Fruit fly (Drosophila melanogaster) whole organism, embryonic: ENCODE data around the gene JMJD5.

Source experiments
- Ada2b ChIP-seq: fragments of 200-800 bp; sonication (Bioruptor generic); IDR thresholded peaks from 2 replicates; pipeline ENCODE4 v1.3.6; 2022; ENCODE audit warnings: missing biosample characterization, missing genetic modification characterization
- Bteb2 ChIP-seq: fragments of 200-800 bp; sonication (Bioruptor generic); optimal IDR thresholded peaks from 2 replicates; lab custom pipeline; 2016; ENCODE audit warnings: missing biosample characterization, missing genetic modification characterization
- CG10209 ChIP-seq: fragments of 200-800 bp; sonication (Bioruptor generic); optimal IDR thresholded peaks from 3 replicates; lab custom pipeline; 2017; ENCODE audit warnings: missing biosample characterization, mild to moderate bottlenecking, missing genetic modification characterization, missing genetic modification reagents
- CG11504 ChIP-seq: fragments of 200-800 bp; sonication (Bioruptor generic); optimal IDR thresholded peaks from 3 replicates; lab custom pipeline; 2019; ENCODE audit warnings: missing biosample characterization, mild to moderate bottlenecking, missing genetic modification characterization, moderate library complexity
- CG13287 ChIP-seq: fragments of 200-800 bp; sonication (Bioruptor generic); IDR thresholded peaks from 2 replicates; pipeline ENCODE4 v1.3.6; 2022; ENCODE audit warnings: missing biosample characterization, missing genetic modification characterization; ENCODE audit not compliant: partially characterized antibody
- CG14050 ChIP-seq: fragments of 200-800 bp; sonication (Bioruptor generic); IDR thresholded peaks from 3 replicates; pipeline ENCODE4 v1.3.6; 2022; ENCODE audit warnings: missing biosample characterization, missing genetic modification characterization
- CG17359 ChIP-seq: fragments of 200-800 bp; sonication (Bioruptor generic); optimal IDR thresholded peaks from 3 replicates; lab custom pipeline; 2018; ENCODE audit warnings: missing biosample characterization, mild to moderate bottlenecking, missing genetic modification characterization, moderate library complexity
- CG18764 ChIP-seq: fragments of 200-800 bp; sonication (Bioruptor generic); optimal IDR thresholded peaks from 3 replicates; lab custom pipeline; 2016; ENCODE audit warnings: missing biosample characterization, missing genetic modification characterization
- CG2712 ChIP-seq: fragments of 200-800 bp; optimal IDR thresholded peaks from 3 replicates; lab custom pipeline; 2019; ENCODE audit warnings: missing biosample characterization, mild to moderate bottlenecking, missing genetic modification characterization, moderate library complexity
- CG3847 ChIP-seq: fragments of 200-800 bp; sonication (Bioruptor generic); IDR thresholded peaks from 2 replicates; pipeline ENCODE4 v1.3.6; 2022; ENCODE audit warnings: missing biosample characterization, missing genetic modification characterization
- CG4328 ChIP-seq: fragments of 200-800 bp; sonication (Bioruptor generic); optimal IDR thresholded peaks from 3 replicates; lab custom pipeline; 2017; ENCODE audit warnings: missing biosample characterization, missing genetic modification reagents, missing genetic modification characterization
- CG4820 ChIP-seq: fragments of 200-800 bp; sonication (Bioruptor generic); optimal IDR thresholded peaks from 3 replicates; lab custom pipeline; 2016; ENCODE audit warnings: missing biosample characterization, missing genetic modification characterization
- CG4854 ChIP-seq: fragments of 200-800 bp; sonication (Bioruptor generic); optimal IDR thresholded peaks from 2 replicates; lab custom pipeline; 2016; ENCODE audit warnings: missing biosample characterization, missing genetic modification characterization, inconsistent platforms
- CG6683 ChIP-seq: fragments of 200-800 bp; sonication (Bioruptor generic); optimal IDR thresholded peaks from 2 replicates; lab custom pipeline; 2017; ENCODE audit warnings: missing biosample characterization, mild to moderate bottlenecking, missing genetic modification characterization, missing genetic modification reagents
- CG7372 ChIP-seq: fragments of 200-800 bp; sonication (Bioruptor generic); IDR thresholded peaks from 2 replicates; pipeline ENCODE4 v1.3.6; 2022; ENCODE audit warnings: missing biosample characterization, missing genetic modification characterization
- CG8478 ChIP-seq: fragments of >200 bp; optimal IDR thresholded peaks from 2 replicates; lab custom pipeline; 2018
- CoRest ChIP-seq: fragments of 200-800 bp; sonication (Bioruptor generic); optimal IDR thresholded peaks from 3 replicates; lab custom pipeline; 2018; ENCODE audit warnings: missing biosample characterization, mild to moderate bottlenecking, missing genetic modification characterization, moderate library complexity
- Deaf1 ChIP-seq: fragments of 200-800 bp; optimal IDR thresholded peaks from 3 replicates; lab custom pipeline; 2019; ENCODE audit warnings: missing biosample characterization, mild to moderate bottlenecking, missing genetic modification characterization, moderate library complexity
- Fer1 ChIP-seq: fragments of 200-800 bp; sonication (Bioruptor generic); optimal IDR thresholded peaks from 2 replicates; lab custom pipeline; 2017; ENCODE audit warnings: missing biosample characterization, mild to moderate bottlenecking, missing genetic modification characterization
- HLH3B ChIP-seq: fragments of 200-800 bp; sonication (Bioruptor generic); IDR thresholded peaks from 2 replicates; pipeline ENCODE4 v1.3.6; 2022; ENCODE audit warnings: missing biosample characterization, missing genetic modification characterization
- Hey ChIP-seq: fragments of 200-800 bp; sonication (Bioruptor generic); optimal IDR thresholded peaks from 3 replicates; lab custom pipeline; 2018; ENCODE audit warnings: missing biosample characterization, mild to moderate bottlenecking, missing genetic modification characterization
- HmgZ ChIP-seq: fragments of 200-800 bp; sonication (Bioruptor generic); optimal IDR thresholded peaks from 2 replicates; lab custom pipeline; 2018; ENCODE audit warnings: missing biosample characterization, mild to moderate bottlenecking, missing genetic modification characterization
- Max ChIP-seq: fragments of 200-800 bp; sonication (Bioruptor generic); optimal IDR thresholded peaks from 2 replicates; lab custom pipeline; 2016; ENCODE audit warnings: missing biosample characterization, mild to moderate bottlenecking, missing genetic modification characterization
- Med ChIP-seq: fragments of 200-800 bp; sonication (Bioruptor generic); peaks from one replicate; lab custom pipeline; 2016; ENCODE audit warnings: missing biosample characterization, missing genetic modification characterization, mild to moderate bottlenecking, inconsistent platforms, moderate library complexity
- Ptx1 ChIP-seq: fragments of 200-800 bp; sonication (Bioruptor generic); IDR thresholded peaks from 2 replicates; pipeline ENCODE4 v1.3.6; 2022; ENCODE audit warnings: missing biosample characterization, missing genetic modification characterization
- Side ChIP-seq: fragments of 200-800 bp; sonication (Bioruptor generic); optimal IDR thresholded peaks from 2 replicates; lab custom pipeline; 2016; ENCODE audit warnings: missing biosample characterization, missing genetic modification characterization
- Sox102F ChIP-seq: fragments of 200-800 bp; sonication (Bioruptor generic); optimal IDR thresholded peaks from 2 replicates; lab custom pipeline; 2018; ENCODE audit warnings: missing biosample characterization, mild to moderate bottlenecking, missing genetic modification characterization, moderate library complexity
- bowl ChIP-seq: fragments of 200-800 bp; sonication (Bioruptor generic); IDR thresholded peaks from 2 replicates; pipeline ENCODE4 v1.3.6; 2022; ENCODE audit warnings: missing biosample characterization, missing genetic modification characterization
- chinmo ChIP-seq: fragments of 200-800 bp; sonication (Bioruptor generic); IDR thresholded peaks from 4 replicates; pipeline ENCODE4 v1.3.6; 2022; ENCODE audit warnings: missing biosample characterization, missing genetic modification characterization; ENCODE audit not compliant: partially characterized antibody
- disco-r ChIP-seq: fragments of 200-800 bp; sonication (Bioruptor generic); optimal IDR thresholded peaks from 2 replicates; lab custom pipeline; 2016; ENCODE audit warnings: missing biosample characterization, missing genetic modification characterization
- dmrt99B ChIP-seq: fragments of 200-800 bp; sonication (Bioruptor generic); optimal IDR thresholded peaks from 2 replicates; lab custom pipeline; 2018; ENCODE audit warnings: missing biosample characterization, mild to moderate bottlenecking, missing genetic modification characterization, moderate library complexity
- en ChIP-seq: fragments of 200-800 bp; sonication (Bioruptor generic); optimal IDR thresholded peaks from 2 replicates; lab custom pipeline; 2016; ENCODE audit warnings: missing biosample characterization, missing genetic modification characterization
- fd3F ChIP-seq: fragments of 200-800 bp; sonication (Bioruptor generic); optimal IDR thresholded peaks from 2 replicates; lab custom pipeline; 2018; ENCODE audit warnings: missing biosample characterization, mild to moderate bottlenecking, missing genetic modification characterization, moderate library complexity
- fu2 ChIP-seq: fragments of 200-800 bp; sonication (Bioruptor generic); optimal IDR thresholded peaks from 2 replicates; lab custom pipeline; 2016; ENCODE audit warnings: missing biosample characterization, missing genetic modification characterization
- gce ChIP-seq: fragments of 200-800 bp; sonication (Bioruptor generic); IDR thresholded peaks from 3 replicates; pipeline ENCODE4 v1.3.6; 2022; ENCODE audit warnings: missing biosample characterization, missing genetic modification characterization
- gsb ChIP-seq: fragments of 200-800 bp; sonication (Bioruptor generic); IDR thresholded peaks from 2 replicates; pipeline ENCODE4 v1.3.6; 2022; ENCODE audit warnings: missing biosample characterization, missing genetic modification characterization
- hb ChIP-seq: fragments of 200-800 bp; sonication (Bioruptor generic); IDR thresholded peaks from 3 replicates; pipeline ENCODE4 v1.3.6; 2022; ENCODE audit warnings: missing biosample characterization, missing genetic modification characterization; ENCODE audit not compliant: partially characterized antibody
- klu ChIP-seq: fragments of 200-800 bp; sonication (Bioruptor generic); IDR thresholded peaks from 2 replicates; pipeline ENCODE4 v1.3.6; 2022; ENCODE audit warnings: missing biosample characterization, missing genetic modification characterization
- org-1 ChIP-seq: fragments of 200-800 bp; sonication (Bioruptor generic); optimal IDR thresholded peaks from 2 replicates; lab custom pipeline; 2017; ENCODE audit warnings: missing biosample characterization, missing genetic modification characterization
- prd ChIP-seq, 3 experiments: fragments of >200 bp in 2 of 3; fragments of 200-800 bp in 1 of 3; sonication (Bioruptor generic) in 1 of 3; optimal IDR thresholded peaks in 2 of 3; IDR thresholded peaks in 1 of 3; 2 replicates in 2 of 3; 3 replicates in 1 of 3; pipeline versions ENCODE4 v1.3.6 to Lab custom; 2017 to 2022; ENCODE audit warnings: missing biosample characterization in 1 of 3, missing genetic modification characterization in 1 of 3
- rib ChIP-seq: fragments of 200-800 bp; sonication (Bioruptor generic); IDR thresholded peaks from 2 replicates; pipeline ENCODE4 v1.3.6; 2022; ENCODE audit warnings: missing biosample characterization, missing genetic modification characterization
- sc ChIP-seq, 3 experiments: fragments of >200 bp in 2 of 3; fragments of 200-800 bp in 1 of 3; sonication (Bioruptor generic) in 1 of 3; optimal IDR thresholded peaks; 2 replicates in 2 of 3; 3 replicates in 1 of 3; lab custom pipeline; 2017; ENCODE audit warnings: mild to moderate bottlenecking in 1 of 3, missing biosample characterization in 1 of 3, missing genetic modification characterization in 1 of 3, missing genetic modification reagents in 1 of 3
- scrt ChIP-seq: fragments of 200-800 bp; sonication (Bioruptor generic); optimal IDR thresholded peaks from 2 replicates; lab custom pipeline; 2018; ENCODE audit warnings: missing biosample characterization, mild to moderate bottlenecking, missing genetic modification characterization, moderate library complexity
- sim ChIP-seq: fragments of 200-800 bp; sonication (Bioruptor generic); IDR thresholded peaks from 2 replicates; pipeline ENCODE4 v1.3.6; 2022; ENCODE audit warnings: missing biosample characterization, missing genetic modification characterization
- sisA ChIP-seq: fragments of 200-800 bp; sonication (Bioruptor generic); IDR thresholded peaks from 2 replicates; pipeline ENCODE4 v1.3.6; 2022; ENCODE audit warnings: missing biosample characterization, missing genetic modification characterization
- sna ChIP-seq: fragments of 200-800 bp; sonication (Bioruptor generic); IDR thresholded peaks from 2 replicates; pipeline ENCODE4 v1.3.6; 2022; ENCODE audit warnings: missing biosample characterization, missing genetic modification characterization; ENCODE audit not compliant: partially characterized antibody
- sr ChIP-seq: fragments of 200-800 bp; sonication (Bioruptor generic); IDR thresholded peaks from 3 replicates; pipeline ENCODE4 v1.3.6; 2022; ENCODE audit warnings: missing biosample characterization, missing genetic modification characterization
- trh ChIP-seq: fragments of 200-800 bp; sonication (Bioruptor generic); optimal IDR thresholded peaks from 2 replicates; lab custom pipeline; 2016; ENCODE audit warnings: missing biosample characterization, missing genetic modification characterization
- vnd ChIP-seq: fragments of 200-800 bp; sonication (Bioruptor generic); IDR thresholded peaks from 3 replicates; pipeline ENCODE4 v1.3.6; 2022; ENCODE audit warnings: missing biosample characterization, missing genetic modification characterization; ENCODE audit not compliant: partially characterized antibody
- zf30C ChIP-seq: fragments of 200-800 bp; sonication (Bioruptor generic); optimal IDR thresholded peaks from 3 replicates; lab custom pipeline; 2018; ENCODE audit warnings: missing biosample characterization, mild to moderate bottlenecking, missing genetic modification characterization

Gene JMJD5

DNA sequence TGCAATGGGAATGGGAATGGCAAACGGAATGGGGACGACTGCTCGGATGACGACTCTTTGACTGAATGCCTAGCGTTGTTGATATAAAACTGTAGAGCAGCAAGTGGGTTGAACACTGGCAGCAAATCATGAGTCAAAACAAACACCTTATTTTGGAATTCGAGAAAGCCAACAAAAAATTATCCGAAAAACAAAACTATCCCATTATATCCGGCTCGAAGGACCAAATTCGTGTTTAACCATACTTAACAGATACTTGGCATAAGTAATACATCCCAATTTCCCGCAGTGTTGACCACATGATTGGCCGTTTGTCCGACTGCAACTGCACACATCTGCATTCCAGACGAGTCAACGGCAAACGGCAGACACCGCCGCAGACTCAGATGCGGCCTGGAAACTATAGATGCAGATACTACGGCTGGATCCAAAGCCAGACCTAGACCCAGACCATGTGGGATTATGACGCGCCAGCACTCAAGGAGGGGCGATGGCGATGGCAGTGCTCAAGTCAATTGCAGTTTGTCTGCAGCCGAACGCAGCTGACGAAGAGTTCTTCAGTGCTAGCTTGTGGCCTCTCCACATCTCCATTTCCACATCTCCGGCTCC is 27.8 kb downstream of the JMJD5 start (continued):
- TF ChIP-seq en (GFP tag; lab: Kevin White, UChicago) (no peak), trh (no peak), disco-r (GFP tag; lab: Kevin White, UChicago) (no peak), gce (GFP tag; lab: Robert Waterston, UW) (no peak), sim (GFP tag; lab: Robert Waterston, UW) (no peak), vnd (GFP tag; lab: Robert Waterston, UW) (no peak), CG18764 (GFP tag; lab: Kevin White, UChicago) (no peak), CG4854 (GFP tag; lab: Kevin White, UChicago) (no peak), Med (GFP tag; lab: Kevin White, UChicago) (no peak), Fer1 (GFP tag; lab: Kevin White, UChicago) (no peak), sr (GFP tag; lab: Robert Waterston, UW) (no peak), hb (GFP tag; lab: Robert Waterston, UW) (no peak), Deaf1 (tag; lab: Kevin White, UChicago) (no peak), Hey (tag; lab: Kevin White, UChicago) (no peak), bowl (GFP tag; lab: Robert Waterston, UW) (no peak), Max (GFP tag; lab: Kevin White, UChicago) (no peak), HmgZ (tag; lab: Kevin White, UChicago) (no peak), CG14050 (GFP tag; lab: Robert Waterston, UW) (no peak), CG4820 (GFP tag; lab: Kevin White, UChicago) (no peak), CG10209 (GFP tag; lab: Kevin White, UChicago) (no peak), CG13287 (GFP tag; lab: Robert Waterston, UW) (no peak), CG4328 (GFP tag; lab: Kevin White, UChicago) (no peak), CG6683 (GFP tag; lab: Kevin White, UChicago) (no peak), org-1 (GFP tag; lab: Kevin White, UChicago) (no peak), rib (GFP tag; lab: Robert Waterston, UW) (no peak), fd3F (no peak), Ptx1 (GFP tag; lab: Robert Waterston, UW) (0 out of 2 replicates have a peak, but pooled peaks have one; percentile 26), fu2 (no peak), CG3847 (GFP tag; lab: Robert Waterston, UW) (no peak), HLH3B (GFP tag; lab: Robert Waterston, UW) (peak; percentile 43; the same call in 1 of the 2 replicates), Sox102F (peak; percentile 56), CoRest (tag; lab: Kevin White, UChicago) (no peak), sc (optimal IDR thresholded peaks at IDR 0.05; lab: Kevin White, UChicago) (no peak), sc (GFP tag; optimal IDR thresholded peaks at IDR 0.05; lab: Kevin White, UChicago) (peak; percentile 14), scrt (GFP tag; lab: Kevin White, UChicago) (no peak), dmrt99B (tag; lab: Kevin White, UChicago) (peak; percentile 56), chinmo (GFP tag; lab: Robert Waterston, UW) (no peak), zf30C (no peak), Ada2b (GFP tag; lab: Robert Waterston, UW) (no peak), CG8478 (no peak), klu (GFP tag; lab: Robert Waterston, UW) (no peak), CG2712 (tag; lab: Kevin White, UChicago) (peak; percentile 23), sna (no peak), gsb (no peak), CG7372 (GFP tag; lab: Robert Waterston, UW) (no peak), prd (optimal IDR thresholded peaks at IDR 0.05; lab: Kevin White, UChicago) (no peak), prd (GFP tag; IDR thresholded peaks at IDR 0.05; lab: Robert Waterston, UW) (0 out of 3 replicates have a peak, but pooled peaks have one; percentile 19), CG17359 (tag; lab: Kevin White, UChicago) (peak; percentile 48), sisA (GFP tag; lab: Robert Waterston, UW) (peak; percentile 31; the same call in 1 of the 2 replicates), CG11504 (tag; lab: Kevin White, UChicago) (peak; percentile 43), Side (no peak), Bteb2 (no peak)
